Fruit fly (Drosophila melanogaster) whole organism: ENCODE results near the gene CG44261.

ENCODE experiments used
- CG8478 ChIP-seq: fragments of >200 bp; optimal IDR thresholded peaks from 2 replicates; lab custom pipeline; 2018; ENCODE audit warnings: inconsistent platforms
- Dll ChIP-seq: fragments of >200 bp; optimal IDR thresholded peaks from 2 replicates; lab custom pipeline; 2017
- EcR ChIP-seq, 2 experiments: fragments of >200 bp; optimal IDR thresholded peaks; 2 replicates each; lab custom pipeline; 2017; ENCODE audit warnings: missing biosample characterization in 2 of 2, missing genetic modification characterization in 2 of 2, missing genetic modification reagents in 2 of 2
- pan ChIP-seq: fragments of >200 bp; optimal IDR thresholded peaks from 2 replicates; lab custom pipeline; 2017
- psq ChIP-seq: fragments of >200 bp; optimal IDR thresholded peaks from 2 replicates; lab custom pipeline; 2017
- usp ChIP-seq: fragments of >200 bp; optimal IDR thresholded peaks from 2 replicates; lab custom pipeline; 2017; ENCODE audit warnings: missing biosample characterization, missing genetic modification characterization, mixed read lengths

CG44261 gene

DNA sequence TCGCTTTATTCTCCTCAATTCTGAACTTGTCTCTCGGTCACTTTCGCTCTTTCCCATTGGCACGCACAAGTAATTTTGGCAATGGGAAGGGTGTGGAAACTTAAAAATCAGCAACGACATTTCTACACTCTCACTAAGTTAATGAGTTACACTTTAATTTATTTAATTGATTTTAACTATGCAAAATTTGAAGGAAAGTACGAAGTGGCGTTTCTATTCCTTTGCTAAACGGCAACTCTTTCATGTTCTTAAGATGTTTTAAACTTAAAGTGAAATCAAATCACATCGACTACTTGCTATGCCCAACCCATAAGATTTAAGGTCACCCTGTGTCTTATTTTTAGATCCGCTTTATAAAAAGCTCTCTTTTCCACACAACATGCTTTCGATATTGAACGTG is 37.6 kb downstream of the CG44261 start:
- TF ChIP-seq pan (no peak), psq (lab: Kevin White, UChicago) (no peak), Dll (lab: Kevin White, UChicago) (no peak), usp (GFP tag; lab: Kevin White, UChicago) (no peak), EcR (GFP tag; optimal IDR thresholded peaks at IDR 0.05; lab: Kevin White, UChicago) (no peak), CG8478 (lab: Kevin White, UChicago) (no peak)

DNA sequence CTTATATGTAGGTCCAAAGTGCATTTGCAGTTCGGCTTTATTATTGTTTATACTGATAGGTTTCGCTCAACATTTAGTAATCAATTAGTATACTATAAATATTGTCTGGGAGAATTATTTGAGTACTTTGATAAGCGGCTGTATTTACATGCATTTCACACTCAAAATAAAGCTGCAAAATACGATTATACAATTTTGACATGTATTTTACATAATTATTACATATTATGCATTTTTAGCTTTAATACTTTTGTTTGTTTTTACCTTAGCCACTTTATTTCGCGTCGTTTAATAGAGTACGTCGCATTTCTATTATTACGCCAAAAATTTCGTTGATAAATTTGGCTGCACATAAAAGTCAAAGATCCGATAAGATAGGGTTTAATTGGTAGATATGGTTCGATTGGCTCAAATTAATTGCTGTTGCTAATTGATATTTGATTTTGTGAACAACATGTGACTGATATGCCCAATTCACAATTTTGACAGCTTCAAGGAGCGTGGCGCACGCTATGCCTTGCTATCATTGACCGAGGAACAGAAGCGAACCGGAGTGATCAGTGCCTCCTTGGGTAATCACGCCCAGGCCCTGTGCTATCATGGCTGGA is 42.0 kb downstream of the CG44261 start:
- TF ChIP-seq psq (lab: Kevin White, UChicago): no peak
- TF ChIP-seq Dll (lab: Kevin White, UChicago): no peak
- TF ChIP-seq CG8478 (lab: Kevin White, UChicago): no peak
- no peak for TF ChIP-seq usp (GFP tag; lab: Kevin White, UChicago)

dm6 chr3R:9365121-9365520 is 42.8 kb downstream of the CG44261 start, which contains the start of gene Srr:
TSS of gene Srr (plus strand) at chr3R:9365398.
- TF ChIP-seq EcR (GFP tag; optimal IDR thresholded peaks at IDR 0.05; lab: Kevin White, UChicago) (no peak), psq (lab: Kevin White, UChicago) (no peak), pan (no peak), CG8478 (lab: Kevin White, UChicago) (no peak), usp (GFP tag; lab: Kevin White, UChicago) (no peak), Dll (lab: Kevin White, UChicago) (no peak)

DNA sequence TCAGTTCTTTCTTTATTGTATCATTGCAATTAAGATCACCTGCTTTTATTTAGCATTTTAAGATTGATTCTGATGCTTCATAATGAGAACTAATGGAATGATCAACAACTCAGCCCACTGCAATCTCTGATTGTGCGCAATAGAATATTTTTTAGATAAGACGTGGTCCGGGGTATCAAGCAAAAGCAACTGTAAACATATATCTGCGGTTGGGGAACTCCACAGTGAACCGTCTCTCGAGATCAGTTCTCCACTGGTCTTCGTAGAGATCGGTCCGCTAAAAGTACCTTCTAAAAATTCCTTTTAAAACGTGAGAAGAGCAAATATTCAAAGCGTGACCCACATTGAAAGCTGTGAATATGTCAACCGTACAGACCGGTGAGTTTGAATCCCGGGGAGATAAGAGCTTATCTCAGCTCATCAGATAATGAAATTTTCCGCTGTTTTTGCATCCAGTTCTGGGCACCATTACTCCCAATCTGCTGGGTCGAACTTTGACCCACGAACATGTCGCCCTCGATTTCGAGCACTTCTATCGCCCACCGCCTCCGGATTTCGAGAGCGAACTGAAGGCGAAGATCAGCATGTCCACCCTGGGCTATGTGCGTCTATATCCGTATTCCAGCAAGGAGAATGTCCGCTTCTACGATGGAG is 44.8 kb downstream of the CG44261 start, which contains the start of gene CG18473:
Gene CG18473 (plus strand): TSS at position 240 of the 654 bp plus-strand sequence.
- TF ChIP-seq usp (GFP tag; lab: Kevin White, UChicago) (no peak), pan (no peak), EcR (GFP tag; optimal IDR thresholded peaks at IDR 0.05; lab: Kevin White, UChicago) (no peak), Dll (lab: Kevin White, UChicago) (no peak)

DNA sequence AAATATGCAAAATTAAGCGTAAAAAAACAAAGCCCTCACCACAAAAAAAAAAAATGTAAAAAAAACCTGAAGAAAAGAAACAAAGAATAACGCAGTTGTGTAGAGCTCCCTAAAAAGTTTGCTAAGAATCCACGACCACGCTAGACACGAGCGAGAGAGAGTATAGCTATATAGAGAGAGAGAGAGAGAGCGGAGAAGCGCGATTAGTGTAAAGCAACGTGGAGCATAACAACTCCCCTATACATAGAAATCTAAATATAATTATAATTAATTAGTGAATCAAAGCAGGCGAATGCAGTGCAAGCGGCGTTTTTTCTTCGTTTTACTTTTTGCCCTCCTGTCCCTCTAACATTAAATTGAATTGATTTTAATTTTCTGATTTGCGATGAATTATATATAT is 48.6 kb downstream of the CG44261 start:
- TF ChIP-seq pan: no peak
- no peak for TF ChIP-seq Dll (lab: Kevin White, UChicago)
- no peak for TF ChIP-seq psq (lab: Kevin White, UChicago)
- no peak for TF ChIP-seq usp (GFP tag; lab: Kevin White, UChicago)
- no peak for TF ChIP-seq EcR (GFP tag; optimal IDR thresholded peaks at IDR 0.05; lab: Kevin White, UChicago)
- no peak for TF ChIP-seq CG8478 (lab: Kevin White, UChicago)
